Fruit fly (Drosophila melanogaster) Kc167 (cell line): ENCODE results near the gene eIF4E1.

ENCODE experiments used
- Myc ChIP-seq: fragments of >200 bp; optimal IDR thresholded peaks from 2 replicates; lab custom pipeline; 2017; ENCODE audit warnings: missing external identifiers
- psq ChIP-seq: fragments of >200 bp; optimal IDR thresholded peaks from 2 replicates; lab custom pipeline; 2017; ENCODE audit warnings: missing external identifiers

DNA sequence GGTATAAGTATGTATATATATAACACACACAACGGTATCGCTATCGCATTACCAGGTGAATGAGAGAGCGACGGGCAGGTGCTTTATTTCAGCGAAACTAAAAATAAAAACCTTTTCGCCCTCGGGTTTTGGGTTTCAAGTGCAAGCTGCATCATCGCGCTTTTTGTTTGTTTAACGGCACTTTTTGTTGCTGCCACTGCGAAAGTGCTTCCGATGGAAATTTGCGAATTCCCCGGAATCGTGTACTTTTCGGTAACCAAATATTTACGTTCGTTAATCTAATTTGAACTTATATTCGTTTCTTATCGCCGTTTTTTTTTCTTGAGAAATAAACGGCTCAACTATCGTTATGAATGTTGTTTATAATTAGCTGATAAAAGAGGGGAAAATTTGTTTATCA lies 6.2 kb downstream of the eIF4E1 start:
- TF ChIP-seq psq (lab: Kevin White, UChicago) (no peak), Myc (lab: Kevin White, UChicago) (no peak)
